Fruit fly (Drosophila melanogaster) whole organism, pupa: Measurements from ENCODE around the gene Pli.

Experiments used
- CG10348 ChIP-seq: fragments of 200-800 bp; sonication (Bioruptor generic); IDR thresholded peaks from 2 replicates; pipeline ENCODE4 v1.3.6; 2022; ENCODE audit warnings: missing biosample characterization, missing genetic modification characterization
- CG13204 ChIP-seq: fragments of 200-800 bp; sonication (Bioruptor generic); optimal IDR thresholded peaks from 2 replicates; lab custom pipeline; 2018; ENCODE audit warnings: missing biosample characterization, mild to moderate bottlenecking, missing genetic modification characterization, moderate library complexity
- CG14655 ChIP-seq: fragments of 200-800 bp; sonication (Bioruptor generic); optimal IDR thresholded peaks from 3 replicates; lab custom pipeline; 2017; ENCODE audit warnings: mild to moderate bottlenecking, missing biosample characterization, missing genetic modification reagents, missing genetic modification characterization
- CG17806 ChIP-seq: fragments of 200-800 bp; sonication (Bioruptor generic); optimal IDR thresholded peaks from 2 replicates; lab custom pipeline; 2018; ENCODE audit warnings: missing biosample characterization, mild to moderate bottlenecking, missing genetic modification characterization, moderate library complexity
- CG34367 ChIP-seq: fragments of 200-800 bp; sonication (Bioruptor generic); optimal IDR thresholded peaks from 2 replicates; lab custom pipeline; 2018; ENCODE audit warnings: missing biosample characterization, mild to moderate bottlenecking, missing genetic modification characterization
- CG8159 ChIP-seq: fragments of 200-800 bp; sonication (Bioruptor generic); optimal IDR thresholded peaks from 3 replicates; lab custom pipeline; 2018; ENCODE audit warnings: missing biosample characterization, mild to moderate bottlenecking, missing genetic modification characterization, moderate library complexity
- D1 ChIP-seq: fragments of 200-800 bp; sonication (Bioruptor generic); optimal IDR thresholded peaks from 2 replicates; lab custom pipeline; 2018; ENCODE audit warnings: missing biosample characterization, mild to moderate bottlenecking, missing genetic modification characterization, moderate library complexity
- EcR ChIP-seq: fragments of 200-800 bp; sonication (Bioruptor generic); optimal IDR thresholded peaks from 3 replicates; lab custom pipeline; 2019; ENCODE audit warnings: missing biosample characterization, missing genetic modification characterization, mild to moderate bottlenecking, moderate library complexity, missing genetic modification reagents
- Pif1A ChIP-seq: fragments of 200-800 bp; sonication (Bioruptor generic); optimal IDR thresholded peaks from 3 replicates; lab custom pipeline; 2016; ENCODE audit warnings: missing biosample characterization, missing genetic modification characterization
- Pif1B ChIP-seq: fragments of 200-800 bp; sonication (Bioruptor generic); optimal IDR thresholded peaks from 3 replicates; lab custom pipeline; 2016; ENCODE audit warnings: missing biosample characterization, missing genetic modification characterization
- Snoo ChIP-seq: fragments of 200-800 bp; sonication (Bioruptor generic); optimal IDR thresholded peaks from 3 replicates; lab custom pipeline; 2017; ENCODE audit warnings: missing biosample characterization, mild to moderate bottlenecking, missing genetic modification characterization, inconsistent platforms
- fd96Ca ChIP-seq: fragments of 200-800 bp; sonication (Bioruptor generic); IDR thresholded peaks from 3 replicates; pipeline ENCODE4 v1.3.6; 2022; ENCODE audit warnings: missing biosample characterization, missing genetic modification characterization
- gl ChIP-seq: fragments of 200-800 bp; sonication (Bioruptor generic); optimal IDR thresholded peaks from 2 replicates; lab custom pipeline; 2018; ENCODE audit warnings: missing biosample characterization, mild to moderate bottlenecking, missing genetic modification characterization
- rn ChIP-seq: fragments of 200-800 bp; sonication (Bioruptor generic); IDR thresholded peaks from 2 replicates; pipeline ENCODE4 v1.3.6; 2022; ENCODE audit warnings: missing biosample characterization, missing genetic modification characterization

dm6 chr3R:23872606-23873192 is 17.2 kb downstream of the Pli start:
- TF ChIP-seq CG10348 (GFP tag; lab: Robert Waterston, UW): no peak
- no peak for TF ChIP-seq gl
- TF ChIP-seq CG17806 (tag; lab: Kevin White, UChicago): peak; percentile 47
- peak; percentile 53 for TF ChIP-seq CG14655 (GFP tag; lab: Kevin White, UChicago)
- TF ChIP-seq rn (GFP tag; lab: Robert Waterston, UW): no peak
- TF ChIP-seq fd96Ca (GFP tag; lab: Robert Waterston, UW): no peak
- no peak for TF ChIP-seq CG13204 (GFP tag; lab: Kevin White, UChicago)
- peak; percentile 30 for TF ChIP-seq Pif1B (GFP tag; lab: Kevin White, UChicago)
- TF ChIP-seq Snoo (tag; lab: Kevin White, UChicago): no peak
- TF ChIP-seq Pif1A (GFP tag; lab: Kevin White, UChicago): peak; percentile 43
- peak; percentile 21 for TF ChIP-seq CG34367 (tag; lab: Kevin White, UChicago)
- TF ChIP-seq CG8159 (tag; lab: Kevin White, UChicago): peak; percentile 44
- no peak for TF ChIP-seq EcR
- TF ChIP-seq D1 (tag; lab: Kevin White, UChicago): no peak
